Worm (Caenorhabditis elegans) whole organism, L2 larva: ENCODE results near the gene twk-43.

Source experiments
- C34F6.9 ChIP-seq: fragments of 150-350 bp; optimal IDR thresholded peaks from 2 replicates; lab custom pipeline; 2014; ENCODE audit warnings: missing biosample characterization, missing genetic modification characterization
- F13H6.1 ChIP-seq: sonication (generic microtip); optimal IDR thresholded peaks from 2 replicates; lab custom pipeline; 2016; ENCODE audit warnings: missing genetic modification characterization, missing compliant biosample characterization
- R02D3.7 ChIP-seq: fragments of 150-350 bp; optimal IDR thresholded peaks from 2 replicates; lab custom pipeline; 2014; ENCODE audit warnings: missing biosample characterization, missing genetic modification characterization
- Y55F3AM.14 ChIP-seq: fragments of 200-800 bp; sonication (Bioruptor generic); optimal IDR thresholded peaks from 2 replicates; lab custom pipeline; 2018; ENCODE audit warnings: mild to moderate bottlenecking, missing genetic modification characterization, missing compliant biosample characterization
- ZK546.5 ChIP-seq: sonication (generic microtip); optimal IDR thresholded peaks from 2 replicates; lab custom pipeline; 2017; ENCODE audit warnings: missing biosample characterization, missing genetic modification characterization
- alr-1 ChIP-seq: fragments of 150-350 bp; optimal IDR thresholded peaks from 2 replicates; lab custom pipeline; 2014; ENCODE audit warnings: missing biosample characterization, missing genetic modification characterization
- ama-1 ChIP-seq: fragments of 150-350 bp; optimal IDR thresholded peaks from 2 replicates; lab custom pipeline; 2018; ENCODE audit warnings: inconsistent platforms
- blmp-1 ChIP-seq: sonication (generic microtip); optimal IDR thresholded peaks from 2 replicates; lab custom pipeline; 2017; ENCODE audit warnings: missing genetic modification characterization, mild to moderate bottlenecking, missing compliant biosample characterization, antibody characterized with exemption, moderate library complexity; ENCODE audit not compliant: insufficient read depth
- ceh-16 ChIP-seq: fragments of 150-350 bp; optimal IDR thresholded peaks from 2 replicates; lab custom pipeline; 2014; ENCODE audit warnings: missing biosample characterization, missing genetic modification characterization
- ceh-82 ChIP-seq: fragments of 150-350 bp; optimal IDR thresholded peaks from 2 replicates; lab custom pipeline; 2014; ENCODE audit warnings: missing biosample characterization, missing genetic modification characterization
- crh-2 ChIP-seq: sonication (generic microtip); optimal IDR thresholded peaks from 2 replicates; lab custom pipeline; 2017; ENCODE audit warnings: missing biosample characterization, missing genetic modification characterization
- dmd-4 ChIP-seq: sonication (generic microtip); optimal IDR thresholded peaks from 2 replicates; lab custom pipeline; 2017; ENCODE audit warnings: missing biosample characterization, missing genetic modification characterization
- egl-27 ChIP-seq: sonication (generic microtip); optimal IDR thresholded peaks from 3 replicates; lab custom pipeline; 2017; ENCODE audit warnings: missing biosample characterization, missing genetic modification reagents, missing genetic modification characterization
- elt-3 ChIP-seq: sonication (generic microtip); optimal IDR thresholded peaks from 2 replicates; lab custom pipeline; 2017; ENCODE audit warnings: missing biosample characterization, missing genetic modification characterization
- fos-1 ChIP-seq: fragments of 150-350 bp; optimal IDR thresholded peaks from 2 replicates; lab custom pipeline; 2014; ENCODE audit warnings: missing biosample characterization, missing genetic modification characterization
- lin-11 ChIP-seq: fragments of 150-350 bp; sonication (generic microtip); optimal IDR thresholded peaks from 2 replicates; lab custom pipeline; 2014; ENCODE audit warnings: missing biosample characterization, missing genetic modification characterization, inconsistent platforms, mixed read lengths
- lin-13 ChIP-seq: fragments of 150-350 bp; optimal IDR thresholded peaks from 2 replicates; lab custom pipeline; 2014; ENCODE audit warnings: missing biosample characterization, missing genetic modification reagents, missing genetic modification characterization
- lin-39 ChIP-seq: fragments of 150-350 bp; optimal IDR thresholded peaks from 2 replicates; lab custom pipeline; 2014; ENCODE audit warnings: missing biosample characterization, missing genetic modification reagents, missing genetic modification characterization
- lsy-2 ChIP-seq, 2 experiments: fragments of 150-350 bp in 1 of 2; sonication (generic microtip) in 1 of 2; optimal IDR thresholded peaks; 2 replicates each; lab custom pipeline; 2014 to 2017; ENCODE audit warnings: missing biosample characterization in 2 of 2, missing genetic modification characterization in 2 of 2
- mab-5 ChIP-seq: fragments of 150-350 bp; optimal IDR thresholded peaks from 2 replicates; lab custom pipeline; 2014; ENCODE audit warnings: missing biosample characterization, missing genetic modification characterization
- mbf-1 ChIP-seq: sonication (generic microtip); optimal IDR thresholded peaks from 2 replicates; lab custom pipeline; 2017; ENCODE audit warnings: missing biosample characterization, missing genetic modification characterization
- mdl-1 ChIP-seq, 2 experiments: fragments of 150-350 bp in 1 of 2; sonication (generic microtip) in 1 of 2; optimal IDR thresholded peaks; 2 replicates each; lab custom pipeline; 2017; ENCODE audit warnings: missing biosample characterization in 2 of 2, missing genetic modification characterization in 2 of 2
- nhr-10 ChIP-seq: sonication (generic microtip); optimal IDR thresholded peaks from 2 replicates; lab custom pipeline; 2017; ENCODE audit warnings: missing biosample characterization, missing genetic modification characterization
- nhr-11 ChIP-seq: fragments of 150-350 bp; optimal IDR thresholded peaks from 2 replicates; lab custom pipeline; 2014; ENCODE audit warnings: missing biosample characterization, missing genetic modification characterization
- nhr-12 ChIP-seq: fragments of 150-350 bp; optimal IDR thresholded peaks from 2 replicates; lab custom pipeline; 2014; ENCODE audit warnings: missing biosample characterization, missing genetic modification characterization
- nhr-129 ChIP-seq: fragments of 150-350 bp; optimal IDR thresholded peaks from 2 replicates; lab custom pipeline; 2014; ENCODE audit warnings: missing biosample characterization, missing genetic modification characterization
- nhr-21 ChIP-seq: fragments of 150-350 bp; optimal IDR thresholded peaks from 2 replicates; lab custom pipeline; 2014; ENCODE audit warnings: missing biosample characterization, missing genetic modification characterization
- nhr-23 ChIP-seq: fragments of 150-350 bp; optimal IDR thresholded peaks from 2 replicates; lab custom pipeline; 2014; ENCODE audit warnings: missing biosample characterization, missing genetic modification reagents, missing genetic modification characterization
- nhr-237 ChIP-seq: fragments of 150-350 bp; optimal IDR thresholded peaks from 2 replicates; lab custom pipeline; 2014; ENCODE audit warnings: missing biosample characterization, missing genetic modification characterization
- nhr-77 ChIP-seq: fragments of 150-350 bp; optimal IDR thresholded peaks from 2 replicates; lab custom pipeline; 2014; ENCODE audit warnings: missing biosample characterization, missing genetic modification characterization
- sem-4 ChIP-seq: fragments of 150-350 bp; optimal IDR thresholded peaks from 2 replicates; lab custom pipeline; 2014; ENCODE audit warnings: missing biosample characterization, missing genetic modification reagents, missing genetic modification characterization
- sma-3 ChIP-seq: sonication (generic microtip); optimal IDR thresholded peaks from 2 replicates; lab custom pipeline; 2016; ENCODE audit warnings: missing genetic modification reagents, missing genetic modification characterization, missing compliant biosample characterization
- sma-9 ChIP-seq, 2 experiments: fragments of 150-350 bp in 1 of 2; sonication (generic microtip) in 1 of 2; optimal IDR thresholded peaks; 2 replicates each; lab custom pipeline; 2014 to 2016; ENCODE audit warnings: missing genetic modification characterization in 2 of 2, mild to moderate bottlenecking in 1 of 2, missing biosample characterization in 1 of 2, missing compliant biosample characterization in 1 of 2, missing genetic modification reagents in 1 of 2, moderate library complexity in 1 of 2
- snpc-4 ChIP-seq: fragments of 150-350 bp; optimal IDR thresholded peaks from 2 replicates; lab custom pipeline; 2014; ENCODE audit warnings: missing biosample characterization, missing genetic modification characterization
- unc-55 ChIP-seq: fragments of 150-350 bp; sonication (generic microtip); optimal IDR thresholded peaks from 3 replicates; lab custom pipeline; 2014; ENCODE audit warnings: missing biosample characterization, missing genetic modification reagents, missing genetic modification characterization
- unc-62 ChIP-seq: fragments of 150-350 bp; optimal IDR thresholded peaks from 2 replicates; lab custom pipeline; 2014; ENCODE audit warnings: missing biosample characterization, missing genetic modification reagents, missing genetic modification characterization
- zag-1 ChIP-seq: fragments of 150-350 bp; optimal IDR thresholded peaks from 2 replicates; lab custom pipeline; 2014; ENCODE audit warnings: missing biosample characterization, missing genetic modification characterization

Gene twk-43

ce11 chrV:13393333-13393803 lies 47.3 kb downstream of the twk-43 start:
- TF ChIP-seq F13H6.1 (tag; lab: Kevin White, UChicago): peak; percentile 72
- TF ChIP-seq dmd-4 (tag; lab: Kevin White, UChicago): no peak
- peak; percentile 31 for TF ChIP-seq C34F6.9 (tag; lab: Kevin White, UChicago)
- peak; percentile 28 for TF ChIP-seq nhr-129 (tag; lab: Kevin White, UChicago)
- TF ChIP-seq sma-3 (GFP tag; lab: Kevin White, UChicago): peak; percentile 5
- TF ChIP-seq ceh-82 (tag; lab: Kevin White, UChicago): no peak
- TF ChIP-seq lsy-2 (tag; optimal IDR thresholded peaks at IDR 0.05; lab: Kevin White, UChicago): peak in 1 of 2 experiments; percentile 13
- TF ChIP-seq Y55F3AM.14 (GFP tag; lab: Kevin White, UChicago): peak; percentile 56
- TF ChIP-seq sma-9 (GFP tag; optimal IDR thresholded peaks at IDR 0.05; lab: Kevin White, UChicago): peak; percentile 2
- no peak for TF ChIP-seq sma-9 (tag; optimal IDR thresholded peaks at IDR 0.05; lab: Kevin White, UChicago)

DNA sequence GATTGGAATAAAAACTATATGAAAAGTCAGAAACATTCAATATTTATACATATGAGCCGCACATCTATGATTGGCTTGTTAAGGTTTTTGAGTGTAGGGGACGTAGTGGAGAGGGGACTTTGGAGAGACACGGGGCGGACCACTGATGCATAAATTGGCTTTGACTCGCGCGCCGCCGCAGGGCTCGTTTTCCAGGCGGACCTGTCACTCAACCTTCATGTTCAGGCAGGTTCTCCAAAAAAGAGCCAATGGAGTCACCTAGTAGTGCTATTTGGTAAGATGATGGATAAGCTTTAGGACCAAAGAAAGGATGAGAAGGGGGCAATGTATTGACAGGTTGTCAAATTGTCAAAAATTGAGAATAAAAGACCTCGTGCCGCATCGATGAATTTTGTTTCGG lies 48.9 kb downstream of the twk-43 start:
- no peak for TF ChIP-seq alr-1 (tag; lab: Kevin White, UChicago)
- no peak for TF ChIP-seq mab-5 (tag; lab: Kevin White, UChicago)
- TF ChIP-seq nhr-129 (tag; lab: Kevin White, UChicago): no peak
- TF ChIP-seq snpc-4 (tag; lab: Kevin White, UChicago): no peak
- TF ChIP-seq nhr-237 (tag; lab: Kevin White, UChicago): no peak
- no peak for TF ChIP-seq crh-2 (tag; lab: Kevin White, UChicago)
- no peak for TF ChIP-seq unc-55 (GFP tag; lab: Kevin White, UChicago)
- TF ChIP-seq nhr-21 (tag; lab: Kevin White, UChicago): no peak
- no peak for TF ChIP-seq lin-13
- no peak for TF ChIP-seq elt-3 (tag; lab: Kevin White, UChicago)
- no peak for TF ChIP-seq sem-4 (tag; lab: Kevin White, UChicago)
- TF ChIP-seq mdl-1 (tag; optimal IDR thresholded peaks at IDR 0.05; lab: Kevin White, UChicago): no peak
- TF ChIP-seq sma-3 (GFP tag; lab: Kevin White, UChicago): no peak
- no peak for TF ChIP-seq blmp-1 (tag; lab: Kevin White, UChicago)
- TF ChIP-seq nhr-77 (tag; lab: Kevin White, UChicago): no peak

DNA sequence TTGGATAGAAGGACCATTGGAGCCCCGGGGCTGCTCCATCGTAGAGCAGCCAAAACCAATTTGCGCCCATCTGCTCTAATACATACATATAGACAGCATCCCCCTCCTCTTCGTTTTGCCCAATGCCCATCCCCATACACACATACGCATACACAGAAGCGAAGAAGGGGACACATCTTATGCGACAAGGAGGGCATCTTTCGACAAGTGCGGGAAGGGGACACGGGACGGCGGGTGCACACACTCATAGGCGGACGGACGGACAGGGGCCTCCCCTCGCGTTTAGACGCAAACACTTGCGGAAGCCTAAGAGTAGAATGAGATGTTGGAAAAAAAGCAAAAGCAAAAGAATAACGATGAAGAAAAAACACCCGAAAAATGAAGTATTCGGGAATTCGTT lies 50.3 kb downstream of the twk-43 start:
- TF ChIP-seq sma-3 (GFP tag; lab: Kevin White, UChicago): no peak
- TF ChIP-seq nhr-77 (tag; lab: Kevin White, UChicago): no peak
- no peak for TF ChIP-seq snpc-4 (tag; lab: Kevin White, UChicago)
- no peak for TF ChIP-seq sma-9 (GFP tag; optimal IDR thresholded peaks at IDR 0.05; lab: Kevin White, UChicago)
- TF ChIP-seq sma-9 (tag; optimal IDR thresholded peaks at IDR 0.05; lab: Kevin White, UChicago): no peak
- no peak for TF ChIP-seq mdl-1 (tag; optimal IDR thresholded peaks at IDR 0.05; lab: Kevin White, UChicago)
- TF ChIP-seq nhr-21 (tag; lab: Kevin White, UChicago): no peak
- TF ChIP-seq lin-11 (tag; lab: Kevin White, UChicago): no peak
- no peak for TF ChIP-seq nhr-12 (tag; lab: Kevin White, UChicago)
- TF ChIP-seq nhr-237 (tag; lab: Kevin White, UChicago): no peak
- no peak for TF ChIP-seq egl-27 (tag; lab: Kevin White, UChicago)
- no peak for TF ChIP-seq C34F6.9 (tag; lab: Kevin White, UChicago)
- TF ChIP-seq lin-13: no peak
- no peak for TF ChIP-seq ZK546.5
- TF ChIP-seq mbf-1: no peak
- no peak for TF ChIP-seq ama-1 (lab: Kevin White, UChicago)
- TF ChIP-seq fos-1: no peak
- no peak for TF ChIP-seq ceh-16 (tag; lab: Kevin White, UChicago)
- TF ChIP-seq F13H6.1 (tag; lab: Kevin White, UChicago): no peak
- peak; percentile 39 for TF ChIP-seq Y55F3AM.14 (GFP tag; lab: Kevin White, UChicago)
- TF ChIP-seq unc-55 (GFP tag; lab: Kevin White, UChicago): no peak
- TF ChIP-seq nhr-11: no peak
- TF ChIP-seq elt-3 (tag; lab: Kevin White, UChicago): no peak
- peak; percentile 17 for TF ChIP-seq nhr-129 (tag; lab: Kevin White, UChicago)
- TF ChIP-seq blmp-1 (tag; lab: Kevin White, UChicago): no peak
- no peak for TF ChIP-seq lin-39 (tag; lab: Kevin White, UChicago)
- peak; percentile 48 for TF ChIP-seq zag-1 (tag; lab: Kevin White, UChicago)

- TF ChIP-seq nhr-12 (tag; lab: Kevin White, UChicago): no peak
- no peak for TF ChIP-seq lsy-2 (tag; optimal IDR thresholded peaks at IDR 0.05; lab: Kevin White, UChicago)
- TF ChIP-seq mdl-1 (tag; optimal IDR thresholded peaks at IDR 0.05; lab: Kevin White, UChicago): no peak
- no peak for TF ChIP-seq ceh-16 (tag; lab: Kevin White, UChicago)
- TF ChIP-seq Y55F3AM.14 (GFP tag; lab: Kevin White, UChicago): no peak
- TF ChIP-seq snpc-4 (tag; lab: Kevin White, UChicago): no peak
- no peak for TF ChIP-seq alr-1 (tag; lab: Kevin White, UChicago)
- no peak for TF ChIP-seq F13H6.1 (tag; lab: Kevin White, UChicago)
- TF ChIP-seq lin-11 (tag; lab: Kevin White, UChicago): no peak
- no peak for TF ChIP-seq nhr-23 (tag; lab: Kevin White, UChicago)
- no peak for TF ChIP-seq R02D3.7
- TF ChIP-seq ama-1 (lab: Kevin White, UChicago): no peak
- TF ChIP-seq sma-3 (GFP tag; lab: Kevin White, UChicago): no peak
- no peak for TF ChIP-seq nhr-10 (tag; lab: Kevin White, UChicago)
- TF ChIP-seq unc-62 (GFP tag; lab: Kevin White, UChicago): no peak
- no peak for TF ChIP-seq dmd-4 (tag; lab: Kevin White, UChicago)
Measured at ce11 chrV:13401669-13402068, 55.6 kb downstream of the twk-43 start.
